Comparison of ENCODE assay signal across 3 fruit fly cellular contexts in the genomic region with DNA sequence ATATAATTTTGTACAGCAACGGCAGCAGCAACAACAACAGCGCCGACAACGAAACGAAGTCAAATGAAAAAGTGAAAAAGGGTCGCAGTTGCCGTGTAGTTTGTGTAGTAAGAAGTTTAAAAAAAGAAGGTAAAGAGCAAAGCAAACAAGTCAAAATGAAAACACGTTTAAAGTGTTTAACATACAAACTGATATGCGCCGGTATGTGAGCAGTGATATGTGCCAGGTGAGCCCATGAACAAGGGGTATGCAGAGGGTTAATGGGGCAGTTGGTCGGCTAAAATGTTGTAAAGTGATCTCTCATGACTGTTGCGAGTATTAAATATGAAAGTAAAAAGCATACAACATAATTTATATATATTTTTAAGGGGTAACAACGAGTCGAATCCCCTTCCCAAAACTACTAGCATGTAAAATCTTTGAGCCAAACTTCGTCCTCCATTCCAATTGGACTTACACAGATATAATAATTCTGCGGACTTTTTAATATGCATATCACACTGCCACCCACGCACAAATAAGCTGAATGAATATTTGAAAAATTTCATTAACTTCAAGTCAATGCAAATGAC.
TF ChIP-seq lines count a peak whose summit lies in the region.

No protein-coding gene starts in this region.

TF ChIP-seq in whole organism, embryonic, 481 proteins besides CTCF, POLR2A, EP300 and RAD21 (continued from another document and continues in another):
- TF ChIP-seq slbo (GFP tag; IDR thresholded peaks at IDR 0.05; lab: Robert Waterston, UW) (peak; percentile 82), bab2 (GFP tag; optimal IDR thresholded peaks at IDR 0.05; lab: Kevin White, UChicago) (peak; percentile 44), org-1 (GFP tag; optimal IDR thresholded peaks at IDR 0.05; lab: Kevin White, UChicago) (peak; percentile 23), Nf-YC (tag; optimal IDR thresholded peaks at IDR 0.05; lab: Kevin White, UChicago) (peak; percentile 28), Side (GFP tag; optimal IDR thresholded peaks at IDR 0.05; lab: Kevin White, UChicago) (peak; percentile 50), CG17568 (GFP tag; optimal IDR thresholded peaks at IDR 0.05; lab: Kevin White, UChicago) (no peak), insv (GFP tag; optimal IDR thresholded peaks at IDR 0.05; lab: Kevin White, UChicago) (no peak), Adf1 (GFP tag; IDR thresholded peaks at IDR 0.05; lab: Robert Waterston, UW) (no peak), vvl (GFP tag; IDR thresholded peaks at IDR 0.05; lab: Robert Waterston, UW) (peak; percentile 94), al (GFP tag; IDR thresholded peaks at IDR 0.05; lab: Robert Waterston, UW) (peak; percentile 89), so (GFP tag; IDR thresholded peaks at IDR 0.05; lab: Robert Waterston, UW) (peak; percentile 40; the same call in 1 of the 3 replicates), cad (GFP tag; optimal IDR thresholded peaks at IDR 0.05; lab: Kevin White, UChicago) (no peak), CG30020 (tag; optimal IDR thresholded peaks at IDR 0.05; lab: Kevin White, UChicago) (no peak), CG9876 (GFP tag; optimal IDR thresholded peaks at IDR 0.05; lab: Kevin White, UChicago) (no peak), D19B (GFP tag; optimal IDR thresholded peaks at IDR 0.05; lab: Kevin White, UChicago) (peak; percentile 96), CG10267 (tag; optimal IDR thresholded peaks at IDR 0.05; lab: Kevin White, UChicago) (peak; percentile 51), CG43689 (GFP tag; IDR thresholded peaks at IDR 0.05; lab: Robert Waterston, UW) (0 out of 2 replicates have a peak, but pooled peaks have one; percentile 45), CG10209 (GFP tag; optimal IDR thresholded peaks at IDR 0.05; lab: Kevin White, UChicago) (peak; percentile 49), zen (tag; optimal IDR thresholded peaks at IDR 0.05; lab: Kevin White, UChicago) (peak; percentile 75), CG18764 (GFP tag; optimal IDR thresholded peaks at IDR 0.05; lab: Kevin White, UChicago) (peak; percentile 58), Sin3A (optimal IDR thresholded peaks at IDR 0.05; lab: Kevin White, UChicago) (no peak), lbe (GFP tag; optimal IDR thresholded peaks at IDR 0.05; lab: Kevin White, UChicago) (peak; percentile 53), CG13424 (tag; optimal IDR thresholded peaks at IDR 0.05; lab: Kevin White, UChicago) (peak; percentile 9), NC2α (GFP tag; optimal IDR thresholded peaks at IDR 0.05; lab: Kevin White, UChicago) (no peak), tin (GFP tag; optimal IDR thresholded peaks at IDR 0.05; lab: Kevin White, UChicago) (peak; percentile 74), Rfx (GFP tag; IDR thresholded peaks at IDR 0.05; lab: Robert Waterston, UW) (peak; percentile 95), CG4424 (GFP tag; optimal IDR thresholded peaks at IDR 0.05; lab: Kevin White, UChicago) (peak; percentile 77), Bdp1 (GFP tag; optimal IDR thresholded peaks at IDR 0.05; lab: Kevin White, UChicago) (peak; percentile 16), nau (GFP tag; optimal IDR thresholded peaks at IDR 0.05; lab: Kevin White, UChicago) (peak; percentile 58), CG13296 (GFP tag; optimal IDR thresholded peaks at IDR 0.05; lab: Kevin White, UChicago) (peak; percentile 33), row (GFP tag; IDR thresholded peaks at IDR 0.05; lab: Robert Waterston, UW) (peak; percentile 87), CG9932 (GFP tag; IDR thresholded peaks at IDR 0.05; lab: Robert Waterston, UW) (peak; percentile 59), tgo (GFP tag; IDR thresholded peaks at IDR 0.05; lab: Robert Waterston, UW) (peak; percentile 89), chm (GFP tag; IDR thresholded peaks at IDR 0.05; lab: Robert Waterston, UW) (peak; percentile 65; the same call in 1 of the 2 replicates), mirr (GFP tag; optimal IDR thresholded peaks at IDR 0.05; lab: Kevin White, UChicago) (no peak), D (optimal IDR thresholded peaks at IDR 0.05; lab: Kevin White, UChicago) (no peak), D (GFP tag; optimal IDR thresholded peaks at IDR 0.05; lab: Kevin White, UChicago) (peak; percentile 58), CG5245 (GFP tag; optimal IDR thresholded peaks at IDR 0.05; lab: Kevin White, UChicago) (peak; percentile 75), ftz-f1 (GFP tag; optimal IDR thresholded peaks at IDR 0.05; lab: Kevin White, UChicago) (no peak), emc (GFP tag; optimal IDR thresholded peaks at IDR 0.05; lab: Kevin White, UChicago) (no peak), CG31365 (tag; optimal IDR thresholded peaks at IDR 0.05; lab: Kevin White, UChicago) (peak; percentile 17), nerfin-1 (tag; optimal IDR thresholded peaks at IDR 0.05; lab: Kevin White, UChicago) (peak; percentile 52)

TF ChIP-seq in whole organism, prepupa, 60 proteins besides CTCF, POLR2A, EP300 and RAD21 (continued from another document):
- TF ChIP-seq fd59A (GFP tag; optimal IDR thresholded peaks at IDR 0.05; lab: Kevin White, UChicago) (no peak), dac (GFP tag; optimal IDR thresholded peaks at IDR 0.05; lab: Kevin White, UChicago) (no peak), CG6276 (GFP tag; optimal IDR thresholded peaks at IDR 0.05; lab: Kevin White, UChicago) (no peak), CG3032 (tag; optimal IDR thresholded peaks at IDR 0.05; lab: Kevin White, UChicago) (peak; percentile 51), CG6854 (GFP tag; optimal IDR thresholded peaks at IDR 0.05; lab: Kevin White, UChicago) (no peak), Met (GFP tag; optimal IDR thresholded peaks at IDR 0.05; lab: Kevin White, UChicago) (peak; percentile 60), Ets96B (tag; optimal IDR thresholded peaks at IDR 0.05; lab: Kevin White, UChicago) (peak; percentile 18), CG6792 (GFP tag; optimal IDR thresholded peaks at IDR 0.05; lab: Kevin White, UChicago) (peak; percentile 70), CG11294 (GFP tag; IDR thresholded peaks at IDR 0.05; lab: Robert Waterston, UW) (peak; percentile 85), acj6 (GFP tag; optimal IDR thresholded peaks at IDR 0.05; lab: Kevin White, UChicago) (peak; percentile 53), CG32006 (GFP tag; optimal IDR thresholded peaks at IDR 0.05; lab: Kevin White, UChicago) (peak; percentile 15), CG6808 (GFP tag; optimal IDR thresholded peaks at IDR 0.05; lab: Kevin White, UChicago) (no peak), achi (GFP tag; optimal IDR thresholded peaks at IDR 0.05; lab: Kevin White, UChicago) (peak; percentile 35), CG6163 (GFP tag; IDR thresholded peaks at IDR 0.05; lab: Robert Waterston, UW) (peak; percentile 93), vri (GFP tag; optimal IDR thresholded peaks at IDR 0.05; lab: Kevin White, UChicago) (peak; percentile 27), CG15336 (GFP tag; IDR thresholded peaks at IDR 0.05; lab: Robert Waterston, UW) (peak; percentile 64), Hr4 (GFP tag; optimal IDR thresholded peaks at IDR 0.05; lab: Kevin White, UChicago) (peak; percentile 34), Eip93F (GFP tag; optimal IDR thresholded peaks at IDR 0.05; lab: Kevin White, UChicago) (peak; percentile 10), CG11762 (GFP tag; optimal IDR thresholded peaks at IDR 0.05; lab: Kevin White, UChicago; ENCODE audit: insufficient read depth) (peak; percentile 49), Hr38 (GFP tag; optimal IDR thresholded peaks at IDR 0.05; lab: Kevin White, UChicago) (no peak), ss (GFP tag; optimal IDR thresholded peaks at IDR 0.05; lab: Kevin White, UChicago) (no peak), CG1621 (tag; optimal IDR thresholded peaks at IDR 0.05; lab: Kevin White, UChicago) (no peak), fkh (GFP tag; optimal IDR thresholded peaks at IDR 0.05; lab: Kevin White, UChicago) (peak; percentile 79), lz (GFP tag; optimal IDR thresholded peaks at IDR 0.05; lab: Kevin White, UChicago) (peak; percentile 74), Smox (GFP tag; optimal IDR thresholded peaks at IDR 0.05; lab: Kevin White, UChicago) (peak; percentile 57), salr (GFP tag; optimal IDR thresholded peaks at IDR 0.05; lab: Kevin White, UChicago) (no peak), CG31627 (GFP tag; optimal IDR thresholded peaks at IDR 0.05; lab: Kevin White, UChicago) (peak; percentile 60), Sox102F (GFP tag; optimal IDR thresholded peaks at IDR 0.05; lab: Kevin White, UChicago) (peak; percentile 60), Lpt (GFP tag; optimal IDR thresholded peaks at IDR 0.05; lab: Kevin White, UChicago) (no peak), CG8119 (GFP tag; IDR thresholded peaks at IDR 0.05; lab: Robert Waterston, UW) (0 out of 3 replicates have a peak, but pooled peaks have one; percentile 9), dsx (GFP tag; optimal IDR thresholded peaks at IDR 0.05; lab: Kevin White, UChicago; ENCODE audit: poor library complexity, severe bottlenecking) (peak; percentile 18), CG3919 (GFP tag; optimal IDR thresholded peaks at IDR 0.05; lab: Kevin White, UChicago) (peak; percentile 83), Sox14 (GFP tag; optimal IDR thresholded peaks at IDR 0.05; lab: Kevin White, UChicago) (peak; percentile 28), CG11902 (GFP tag; optimal IDR thresholded peaks at IDR 0.05; lab: Kevin White, UChicago) (peak; percentile 73), fd85E (GFP tag; optimal IDR thresholded peaks at IDR 0.05; lab: Kevin White, UChicago) (peak; percentile 2), OdsH (GFP tag; optimal IDR thresholded peaks at IDR 0.05; lab: Kevin White, UChicago) (peak; percentile 61), CG7368 (GFP tag; optimal IDR thresholded peaks at IDR 0.05; lab: Kevin White, UChicago) (peak; percentile 57)
TF ChIP-seq in whole organism, prepupa: peak in this region for 43.

TF ChIP-seq in whole organism, wandering third instar larva, 38 proteins besides CTCF, POLR2A, EP300 and RAD21 (continued from another document):
- TF ChIP-seq Hr83 (GFP tag; optimal IDR thresholded peaks at IDR 0.05; lab: Kevin White, UChicago; ENCODE audit: poor library complexity, severe bottlenecking): no peak
- peak; percentile 13 for TF ChIP-seq rgr (GFP tag; optimal IDR thresholded peaks at IDR 0.05; lab: Kevin White, UChicago)
- TF ChIP-seq dl (GFP tag; optimal IDR thresholded peaks at IDR 0.05; lab: Kevin White, UChicago; ENCODE audit: insufficient read depth in 1 of 2, partially characterized antibody in 2 of 2): no peak
- no peak for TF ChIP-seq tai (GFP tag; optimal IDR thresholded peaks at IDR 0.05; lab: Kevin White, UChicago)
- TF ChIP-seq fru (GFP tag; optimal IDR thresholded peaks at IDR 0.05; lab: Kevin White, UChicago): peak; percentile 64
- TF ChIP-seq Abd-B (GFP tag; optimal IDR thresholded peaks at IDR 0.05; lab: Kevin White, UChicago): no peak
- TF ChIP-seq GATAd (GFP tag; optimal IDR thresholded peaks at IDR 0.05; lab: Kevin White, UChicago): no peak
- TF ChIP-seq brk (GFP tag; optimal IDR thresholded peaks at IDR 0.05; lab: Kevin White, UChicago): no peak
- TF ChIP-seq Myc (optimal IDR thresholded peaks at IDR 0.05; lab: Kevin White, UChicago): no peak
